Worm (Caenorhabditis elegans) whole organism, L1 larva: Measurements from ENCODE around the gene clec-51.

Experiments used
- C04F5.9 ChIP-seq: sonication (generic microtip); optimal IDR thresholded peaks from 2 replicates; lab custom pipeline; 2016; ENCODE audit warnings: missing genetic modification characterization, missing compliant biosample characterization
- C16A3.4 ChIP-seq: fragments of 150-350 bp; optimal IDR thresholded peaks from 2 replicates; lab custom pipeline; 2014; ENCODE audit warnings: missing biosample characterization, missing genetic modification characterization
- C34B4.2 ChIP-seq: sonication (generic microtip); optimal IDR thresholded peaks from 2 replicates; lab custom pipeline; 2017; ENCODE audit warnings: mild to moderate bottlenecking, missing genetic modification characterization, missing compliant biosample characterization
- F16B12.6 ChIP-seq: fragments of 150-350 bp; optimal IDR thresholded peaks from 2 replicates; lab custom pipeline; 2014; ENCODE audit warnings: missing biosample characterization, missing genetic modification characterization
- aly-2 ChIP-seq: fragments of 150-350 bp; optimal IDR thresholded peaks from 2 replicates; lab custom pipeline; 2014; ENCODE audit warnings: missing biosample characterization, missing genetic modification characterization
- ama-1 ChIP-seq: fragments of 150-350 bp; optimal IDR thresholded peaks from 2 replicates; lab custom pipeline; 2014
- ceh-82 ChIP-seq, 3 experiments: fragments of 150-350 bp in 1 of 3; sonication (generic microtip) in 2 of 3; optimal IDR thresholded peaks; 2 replicates each; lab custom pipeline; 2014 to 2017; ENCODE audit warnings: missing biosample characterization in 3 of 3, missing genetic modification characterization in 3 of 3
- ceh-90 ChIP-seq: sonication (generic microtip); optimal IDR thresholded peaks from 2 replicates; lab custom pipeline; 2016; ENCODE audit warnings: missing genetic modification characterization, missing compliant biosample characterization
- dpl-1 ChIP-seq, 3 experiments: fragments of 150-350 bp in 2 of 3; sonication (generic microtip) in 1 of 3; optimal IDR thresholded peaks; 2 replicates each; lab custom pipeline; 2014 to 2017; ENCODE audit warnings: missing biosample characterization in 3 of 3, missing genetic modification characterization in 3 of 3, missing genetic modification reagents in 3 of 3
- efl-1 ChIP-seq, 4 experiments: fragments of 150-350 bp; optimal IDR thresholded peaks in 3 of 4; peaks in 1 of 4; 1 replicate in 1 of 4; 2 replicates in 3 of 4; lab custom pipeline; 2014; ENCODE audit warnings: missing biosample characterization in 2 of 4, missing genetic modification characterization in 2 of 4, missing genetic modification reagents in 2 of 4
- egl-13 ChIP-seq: sonication (generic microtip); optimal IDR thresholded peaks from 2 replicates; lab custom pipeline; 2016; ENCODE audit warnings: missing genotype, missing genetic modification reagents, missing genetic modification characterization, missing compliant biosample characterization
- egl-27 ChIP-seq, 2 experiments: fragments of 150-350 bp in 1 of 2; sonication (generic microtip); optimal IDR thresholded peaks; 3 replicates each; lab custom pipeline; 2017 to 2018; ENCODE audit warnings: missing biosample characterization in 2 of 2, missing genetic modification characterization in 2 of 2, missing genetic modification reagents in 2 of 2
- elt-2 ChIP-seq: sonication (generic microtip); optimal IDR thresholded peaks from 2 replicates; lab custom pipeline; 2016; ENCODE audit warnings: missing genetic modification characterization, mild to moderate bottlenecking, inconsistent platforms, missing compliant biosample characterization, missing genetic modification reagents
- fkh-10 ChIP-seq: sonication (generic microtip); optimal IDR thresholded peaks from 2 replicates; lab custom pipeline; 2017; ENCODE audit warnings: missing biosample characterization, missing genetic modification reagents, missing genetic modification characterization
- fkh-4 ChIP-seq: sonication (generic microtip); optimal IDR thresholded peaks from 2 replicates; lab custom pipeline; 2016; ENCODE audit warnings: missing compliant biosample characterization, missing genetic modification characterization, borderline replicate concordance
- fos-1 ChIP-seq: fragments of 150-350 bp; optimal IDR thresholded peaks from 2 replicates; lab custom pipeline; 2014; ENCODE audit warnings: missing biosample characterization, missing genetic modification characterization
- grh-1 ChIP-seq: fragments of 200-800 bp; sonication (Bioruptor generic); IDR thresholded peaks from 2 replicates; pipeline ENCODE4 v1.3.6; 2022; ENCODE audit warnings: missing genetic modification reagents, missing genetic modification characterization, missing compliant biosample characterization
- hlh-17 ChIP-seq: fragments of 200-800 bp; sonication (Bioruptor generic); optimal IDR thresholded peaks from 2 replicates; lab custom pipeline; 2018; ENCODE audit warnings: missing genetic modification characterization, mild to moderate bottlenecking, missing compliant biosample characterization, moderate library complexity, borderline replicate concordance
- hpl-2 ChIP-seq: fragments of 150-350 bp; optimal IDR thresholded peaks from 2 replicates; lab custom pipeline; 2014; ENCODE audit warnings: missing biosample characterization, missing genetic modification reagents, missing genetic modification characterization
- irx-1 ChIP-seq: sonication (generic microtip); optimal IDR thresholded peaks from 2 replicates; lab custom pipeline; 2016; ENCODE audit warnings: missing genetic modification characterization, missing compliant biosample characterization
- jun-1 ChIP-seq: fragments of 150-350 bp; optimal IDR thresholded peaks from 2 replicates; lab custom pipeline; 2014; ENCODE audit warnings: missing biosample characterization, missing genetic modification reagents, missing genetic modification characterization
- lin-14 ChIP-seq: fragments of 200-800 bp; sonication (Bioruptor generic); optimal IDR thresholded peaks from 2 replicates; lab custom pipeline; 2018; ENCODE audit warnings: mild to moderate bottlenecking, missing genetic modification characterization, moderate library complexity, missing compliant biosample characterization
- lin-15B ChIP-seq: fragments of 150-350 bp; sonication (generic microtip); optimal IDR thresholded peaks from 3 replicates; lab custom pipeline; 2014; ENCODE audit warnings: missing biosample characterization, missing genetic modification characterization
- lin-35 ChIP-seq, 2 experiments: fragments of 150-350 bp; optimal IDR thresholded peaks; 2 replicates each; lab custom pipeline; 2014; ENCODE audit warnings: missing biosample characterization in 2 of 2, missing genetic modification characterization in 2 of 2, missing genetic modification reagents in 2 of 2
- lin-39 ChIP-seq: fragments of 150-350 bp; optimal IDR thresholded peaks from 2 replicates; lab custom pipeline; 2014; ENCODE audit warnings: missing biosample characterization, missing genetic modification reagents, missing genetic modification characterization
- lir-3 ChIP-seq: sonication (generic microtip); optimal IDR thresholded peaks from 2 replicates; lab custom pipeline; 2016; ENCODE audit warnings: mild to moderate bottlenecking, missing genetic modification characterization, moderate library complexity, missing compliant biosample characterization; ENCODE audit not compliant: poor library complexity
- lsy-2 ChIP-seq, 2 experiments: fragments of 150-350 bp; optimal IDR thresholded peaks; 2 replicates each; lab custom pipeline; 2014; ENCODE audit warnings: missing biosample characterization in 2 of 2, missing genetic modification characterization in 2 of 2
- mab-9 ChIP-seq: fragments of 200-800 bp; sonication (Bioruptor generic); IDR thresholded peaks from 2 replicates; pipeline ENCODE4 v1.3.6; 2022; ENCODE audit warnings: missing genetic modification reagents, missing genetic modification characterization, missing compliant biosample characterization
- mdl-1 ChIP-seq, 2 experiments: fragments of 150-350 bp; optimal IDR thresholded peaks; 2 replicates each; lab custom pipeline; 2014 to 2017; ENCODE audit warnings: missing biosample characterization in 2 of 2, missing genetic modification characterization in 2 of 2, inconsistent platforms in 1 of 2
- nhr-11 ChIP-seq: fragments of 150-350 bp; optimal IDR thresholded peaks from 2 replicates; lab custom pipeline; 2014; ENCODE audit warnings: missing biosample characterization, missing genetic modification characterization
- nhr-20 ChIP-seq: sonication (generic microtip); optimal IDR thresholded peaks from 2 replicates; lab custom pipeline; 2016; ENCODE audit warnings: mild to moderate bottlenecking, missing genetic modification characterization, missing compliant biosample characterization
- nhr-71 ChIP-seq: sonication (generic microtip); optimal IDR thresholded peaks from 2 replicates; lab custom pipeline; 2016; ENCODE audit warnings: mild to moderate bottlenecking, missing genetic modification characterization, moderate library complexity, missing compliant biosample characterization
- nhr-76 ChIP-seq: sonication (generic microtip); optimal IDR thresholded peaks from 2 replicates; lab custom pipeline; 2017; ENCODE audit warnings: missing biosample characterization, missing genetic modification characterization
- nhr-77 ChIP-seq: fragments of 150-350 bp; optimal IDR thresholded peaks from 2 replicates; lab custom pipeline; 2014; ENCODE audit warnings: missing biosample characterization, missing genetic modification characterization
- nhr-84 ChIP-seq: sonication (generic microtip); optimal IDR thresholded peaks from 2 replicates; lab custom pipeline; 2017; ENCODE audit warnings: missing biosample characterization, missing genetic modification characterization
- nhr-90 ChIP-seq: sonication (generic microtip); optimal IDR thresholded peaks from 2 replicates; lab custom pipeline; 2016; ENCODE audit warnings: mild to moderate bottlenecking, missing genetic modification characterization, missing compliant biosample characterization; ENCODE audit not compliant: poor library complexity
- pag-3 ChIP-seq: sonication (generic microtip); optimal IDR thresholded peaks from 2 replicates; lab custom pipeline; 2017; ENCODE audit warnings: missing genetic modification characterization, mild to moderate bottlenecking, missing compliant biosample characterization, antibody characterized with exemption, borderline replicate concordance; ENCODE audit not compliant: insufficient read depth
- pax-3 ChIP-seq: fragments of 200-800 bp; sonication (Bioruptor generic); optimal IDR thresholded peaks from 2 replicates; lab custom pipeline; 2018; ENCODE audit warnings: mild to moderate bottlenecking, missing genetic modification characterization, moderate library complexity, missing compliant biosample characterization
- rnt-1 ChIP-seq: sonication (generic microtip); optimal IDR thresholded peaks from 2 replicates; lab custom pipeline; 2016; ENCODE audit warnings: mild to moderate bottlenecking, missing genetic modification characterization, moderate library complexity, missing compliant biosample characterization
- skn-1 ChIP-seq: fragments of 150-350 bp; optimal IDR thresholded peaks from 2 replicates; lab custom pipeline; 2014; ENCODE audit warnings: missing biosample characterization, missing genetic modification characterization
- snu-23 ChIP-seq: sonication (generic microtip); optimal IDR thresholded peaks from 2 replicates; lab custom pipeline; 2016; ENCODE audit warnings: missing genetic modification characterization, missing compliant biosample characterization
- sox-4 ChIP-seq: sonication (generic microtip); optimal IDR thresholded peaks from 2 replicates; lab custom pipeline; 2016; ENCODE audit warnings: missing genetic modification characterization, missing compliant biosample characterization
- sptf-1 ChIP-seq: fragments of 150-350 bp; optimal IDR thresholded peaks from 2 replicates; lab custom pipeline; 2014; ENCODE audit warnings: missing biosample characterization, missing genetic modification characterization
- sup-37 ChIP-seq: fragments of 200-800 bp; sonication (Bioruptor generic); optimal IDR thresholded peaks from 2 replicates; lab custom pipeline; 2018; ENCODE audit warnings: mild to moderate bottlenecking, missing genetic modification characterization, missing compliant biosample characterization
- swsn-7 ChIP-seq: sonication (generic microtip); optimal IDR thresholded peaks from 2 replicates; lab custom pipeline; 2016; ENCODE audit warnings: missing genetic modification characterization, missing compliant biosample characterization
- tbx-2 ChIP-seq: sonication (generic microtip); optimal IDR thresholded peaks from 2 replicates; lab custom pipeline; 2016; ENCODE audit warnings: missing genetic modification characterization, missing compliant biosample characterization
- unc-30 ChIP-seq: sonication (generic microtip); optimal IDR thresholded peaks from 2 replicates; lab custom pipeline; 2017; ENCODE audit warnings: missing biosample characterization, missing genetic modification characterization
- unc-62 ChIP-seq: fragments of 150-350 bp; optimal IDR thresholded peaks from 2 replicates; lab custom pipeline; 2014; ENCODE audit warnings: missing biosample characterization, missing genetic modification reagents, missing genetic modification characterization
- unc-86 ChIP-seq: sonication (generic microtip); optimal IDR thresholded peaks from 2 replicates; lab custom pipeline; 2016; ENCODE audit warnings: missing genetic modification characterization, missing compliant biosample characterization
- unc-98 ChIP-seq: fragments of 200-800 bp; sonication (Bioruptor generic); IDR thresholded peaks from 2 replicates; pipeline ENCODE4 v1.3.6; 2022; ENCODE audit warnings: missing genetic modification characterization, missing compliant biosample characterization
- vab-15 ChIP-seq: sonication (generic microtip); optimal IDR thresholded peaks from 2 replicates; lab custom pipeline; 2017; ENCODE audit warnings: missing genotype, mild to moderate bottlenecking, missing genetic modification characterization, missing compliant biosample characterization
- zip-4 ChIP-seq: fragments of 200-800 bp; sonication (Bioruptor generic); optimal IDR thresholded peaks from 2 replicates; lab custom pipeline; 2018; ENCODE audit warnings: mild to moderate bottlenecking, missing genetic modification characterization, moderate library complexity, missing compliant biosample characterization
- ztf-4 ChIP-seq: fragments of 150-350 bp; optimal IDR thresholded peaks from 2 replicates; lab custom pipeline; 2014; ENCODE audit warnings: missing biosample characterization, missing genetic modification characterization

clec-51 gene

DNA sequence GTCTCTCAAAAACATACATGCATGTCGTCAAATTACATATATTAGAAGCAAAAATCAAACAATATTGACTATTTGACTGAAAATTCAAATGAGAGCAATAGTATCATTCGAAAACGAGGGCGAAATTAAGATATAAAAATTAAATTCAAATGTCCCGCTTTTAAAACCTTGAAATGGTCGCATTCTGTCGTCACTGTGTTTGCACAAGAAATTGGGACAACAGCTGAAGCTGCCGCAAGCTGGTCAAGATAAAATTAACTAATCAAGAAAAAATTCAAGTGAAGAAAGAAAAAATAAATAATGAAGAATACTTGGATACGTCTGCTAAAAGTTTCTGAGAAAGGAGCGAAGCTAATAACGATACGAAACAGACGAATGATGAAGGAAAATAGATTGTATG lies 51.0 kb downstream of the clec-51 start:
- TF ChIP-seq lir-3 (tag; lab: Kevin White, UChicago) (no peak), swsn-7 (tag; lab: Kevin White, UChicago) (no peak), nhr-90 (tag; lab: Kevin White, UChicago) (no peak), sup-37 (GFP tag; lab: Kevin White, UChicago) (no peak), nhr-76 (tag; lab: Kevin White, UChicago) (no peak), nhr-71 (tag; lab: Kevin White, UChicago) (no peak), rnt-1 (no peak), sptf-1 (no peak), hpl-2 (GFP tag; lab: Kevin White, UChicago) (no peak), lin-35 (GFP tag; optimal IDR thresholded peaks at IDR 0.05; lab: Kevin White, UChicago) (peak; percentile 67 to 86), pag-3 (tag; lab: Kevin White, UChicago) (no peak), lsy-2 (tag; optimal IDR thresholded peaks at IDR 0.05; lab: Kevin White, UChicago) (peak in 1 of 2 experiments; percentile 18), mdl-1 (tag; optimal IDR thresholded peaks at IDR 0.05; lab: Kevin White, UChicago) (no peak), ama-1 (lab: Kevin White, UChicago) (no peak), lin-39 (tag; lab: Kevin White, UChicago) (no peak), nhr-84 (no peak), snu-23 (GFP tag; lab: Kevin White, UChicago) (no peak), unc-86 (no peak), lin-14 (GFP tag; lab: Kevin White, UChicago) (no peak), fos-1 (tag; lab: Kevin White, UChicago) (no peak), zip-4 (GFP tag; lab: Kevin White, UChicago) (no peak), unc-30 (tag; lab: Kevin White, UChicago) (no peak), C16A3.4 (tag; lab: Kevin White, UChicago) (peak; percentile 11), unc-62 (GFP tag; lab: Kevin White, UChicago) (no peak), vab-15 (tag; lab: Kevin White, UChicago) (peak; percentile 17), lin-15B (tag; lab: Kevin White, UChicago) (no peak), egl-27 (tag; optimal IDR thresholded peaks at IDR 0.05; lab: Kevin White, UChicago) (no peak), fkh-4 (tag; lab: Kevin White, UChicago) (no peak), sox-4 (tag; lab: Kevin White, UChicago) (no peak), efl-1 (optimal IDR thresholded peaks at IDR 0.05; lab: Kevin White, UChicago) (peak in 1 of 2 experiments; percentile 72), efl-1 (GFP tag; optimal IDR thresholded peaks at IDR 0.05 in 1 of 2; lab: Kevin White, UChicago) (peak; percentile 81 to 98), nhr-77 (no peak), hlh-17 (GFP tag; lab: Kevin White, UChicago) (no peak), skn-1 (tag; lab: Kevin White, UChicago) (no peak), dpl-1 (GFP tag; optimal IDR thresholded peaks at IDR 0.05; lab: Kevin White, UChicago) (peak; percentile 48 to 85 (median 77)), nhr-20 (no peak), nhr-11 (tag; lab: Kevin White, UChicago) (no peak), pax-3 (tag; lab: Kevin White, UChicago) (no peak), F16B12.6 (tag; lab: Kevin White, UChicago) (peak; percentile 81), ceh-90 (tag; lab: Kevin White, UChicago) (no peak), irx-1 (no peak), aly-2 (tag; lab: Kevin White, UChicago) (no peak), elt-2 (tag; lab: Kevin White, UChicago) (no peak), C34B4.2 (tag; lab: Kevin White, UChicago) (no peak), C04F5.9 (tag; lab: Kevin White, UChicago) (no peak), tbx-2 (no peak), jun-1 (no peak), ztf-4 (no peak), grh-1 (GFP tag; lab: Robert Waterston, UW) (no peak), mab-9 (GFP tag; lab: Robert Waterston, UW) (no peak), egl-13 (tag; lab: Kevin White, UChicago) (no peak), ceh-82 (tag; optimal IDR thresholded peaks at IDR 0.05; lab: Kevin White, UChicago) (peak in 1 of 3 experiments; percentile 7), fkh-10 (no peak), unc-98 (GFP tag; lab: Robert Waterston, UW) (no peak)
